1 fruit fly cellular context compared by ENCODE assay signal in genomic region chr2L:12424555-12424954, dm6.
TF ChIP-seq lines count a peak whose summit lies in the region.

Gene Fam92, plus strand, starts transcription at chr2L:12424904.

TF ChIP-seq in whole organism, embryonic, 481 proteins besides CTCF, POLR2A, EP300 and RAD21 (continued from another document and continues in another):
- TF ChIP-seq CG8944 (GFP tag; optimal IDR thresholded peaks at IDR 0.05; lab: Kevin White, UChicago) = peak; percentile 36
- TF ChIP-seq Sin3A (optimal IDR thresholded peaks at IDR 0.05; lab: Kevin White, UChicago) = no peak
- peak; percentile 14 for TF ChIP-seq CG13894 (tag; optimal IDR thresholded peaks at IDR 0.05; lab: Kevin White, UChicago)
- TF ChIP-seq nmo (GFP tag; optimal IDR thresholded peaks at IDR 0.05; lab: Kevin White, UChicago) = peak; percentile 33
- peak; percentile 11 for TF ChIP-seq zfh2 (GFP tag; optimal IDR thresholded peaks at IDR 0.05; lab: Kevin White, UChicago)
- peak; percentile 34; the same call in 1 of the 2 replicates for TF ChIP-seq CG17328 (GFP tag; IDR thresholded peaks at IDR 0.05; lab: Robert Waterston, UW)
- TF ChIP-seq CG3995 (GFP tag; optimal IDR thresholded peaks at IDR 0.05; lab: Kevin White, UChicago) = peak; percentile 26
- TF ChIP-seq pnt (GFP tag; optimal IDR thresholded peaks at IDR 0.05; lab: Kevin White, UChicago) = peak; percentile 40
- no peak for TF ChIP-seq pros (GFP tag; optimal IDR thresholded peaks at IDR 0.05; lab: Kevin White, UChicago)
- TF ChIP-seq CG3847 (GFP tag; IDR thresholded peaks at IDR 0.05; lab: Robert Waterston, UW) = peak; percentile 21; the same call in 1 of the 2 replicates
- TF ChIP-seq Hsf (GFP tag; optimal IDR thresholded peaks at IDR 0.05; lab: Kevin White, UChicago) = peak; percentile 62
- no peak for TF ChIP-seq Kr (GFP tag; optimal IDR thresholded peaks at IDR 0.05; lab: Kevin White, UChicago)
- TF ChIP-seq CG10543 (GFP tag; optimal IDR thresholded peaks at IDR 0.05; lab: Kevin White, UChicago) = no peak
- TF ChIP-seq pzg (GFP tag; optimal IDR thresholded peaks at IDR 0.05; lab: Kevin White, UChicago) = peak; percentile 47
- no peak for TF ChIP-seq hbn (GFP tag; IDR thresholded peaks at IDR 0.05; lab: Robert Waterston, UW; ENCODE audit: partially characterized antibody)
- TF ChIP-seq ATbp (GFP tag; optimal IDR thresholded peaks at IDR 0.05; lab: Kevin White, UChicago) = no peak
- TF ChIP-seq slp2 (GFP tag; optimal IDR thresholded peaks at IDR 0.05; lab: Kevin White, UChicago) = peak; percentile 32
- TF ChIP-seq CG15269 (tag; optimal IDR thresholded peaks at IDR 0.05; lab: Kevin White, UChicago) = peak; percentile 60
- TF ChIP-seq dmrt99B (tag; optimal IDR thresholded peaks at IDR 0.05; lab: Kevin White, UChicago) = peak; percentile 11
- TF ChIP-seq sisA (GFP tag; IDR thresholded peaks at IDR 0.05; lab: Robert Waterston, UW) = peak; percentile 45; the same call in 1 of the 2 replicates
- no peak for TF ChIP-seq CG32767 (GFP tag; IDR thresholded peaks at IDR 0.05; lab: Robert Waterston, UW)
- no peak for TF ChIP-seq dati (GFP tag; IDR thresholded peaks at IDR 0.05; lab: Robert Waterston, UW)
- no peak for TF ChIP-seq p53 (GFP tag; optimal IDR thresholded peaks at IDR 0.05; lab: Kevin White, UChicago)
- TF ChIP-seq pb (GFP tag; optimal IDR thresholded peaks at IDR 0.05; lab: Kevin White, UChicago) = no peak
- no peak for TF ChIP-seq gt (GFP tag; IDR thresholded peaks at IDR 0.05; lab: Robert Waterston, UW)
- no peak for TF ChIP-seq Ravus (GFP tag; IDR thresholded peaks at IDR 0.05; lab: Robert Waterston, UW)
- peak; percentile 31; the same call in 1 of the 2 replicates for TF ChIP-seq CG13287 (GFP tag; IDR thresholded peaks at IDR 0.05; lab: Robert Waterston, UW; ENCODE audit: partially characterized antibody)
- no peak for TF ChIP-seq CG6683 (GFP tag; optimal IDR thresholded peaks at IDR 0.05; lab: Kevin White, UChicago)
- TF ChIP-seq br (optimal IDR thresholded peaks at IDR 0.05; lab: Kevin White, UChicago) = no peak
- peak; percentile 94 for TF ChIP-seq Myb (GFP tag; optimal IDR thresholded peaks at IDR 0.05; lab: Kevin White, UChicago)
- TF ChIP-seq kni (GFP tag; optimal IDR thresholded peaks at IDR 0.05; lab: Kevin White, UChicago) = no peak
- no peak for TF ChIP-seq CG3407 (GFP tag; optimal IDR thresholded peaks at IDR 0.05; lab: Kevin White, UChicago)
- no peak for TF ChIP-seq CG1529 (GFP tag; optimal IDR thresholded peaks at IDR 0.05; lab: Kevin White, UChicago)
- peak; percentile 35 for TF ChIP-seq CG15514 (GFP tag; optimal IDR thresholded peaks at IDR 0.05; lab: Kevin White, UChicago)
- TF ChIP-seq mld (GFP tag; IDR thresholded peaks at IDR 0.05; lab: Robert Waterston, UW; ENCODE audit: partially characterized antibody) = no peak
- TF ChIP-seq CG6272 (GFP tag; IDR thresholded peaks at IDR 0.05; lab: Robert Waterston, UW) = no peak
- no peak for TF ChIP-seq ems (GFP tag; optimal IDR thresholded peaks at IDR 0.05; lab: Kevin White, UChicago)
- no peak for TF ChIP-seq CG11398 (GFP tag; optimal IDR thresholded peaks at IDR 0.05; lab: Kevin White, UChicago)
- TF ChIP-seq Dek (tag; optimal IDR thresholded peaks at IDR 0.05; lab: Kevin White, UChicago) = peak; percentile 38
- TF ChIP-seq Lim3 (GFP tag; IDR thresholded peaks at IDR 0.05; lab: Robert Waterston, UW) = no peak
- peak; percentile 87 for TF ChIP-seq CG11456 (GFP tag; IDR thresholded peaks at IDR 0.05; lab: Robert Waterston, UW)
- no peak for TF ChIP-seq Ssrp (tag; optimal IDR thresholded peaks at IDR 0.05; lab: Kevin White, UChicago)
- TF ChIP-seq prd (optimal IDR thresholded peaks at IDR 0.05; lab: Kevin White, UChicago) = no peak
- TF ChIP-seq prd (GFP tag; IDR thresholded peaks at IDR 0.05; lab: Robert Waterston, UW) = no peak; the same call in 2 of the 3 replicates
- TF ChIP-seq jumu (GFP tag; optimal IDR thresholded peaks at IDR 0.05; lab: Kevin White, UChicago) = peak; percentile 26
- TF ChIP-seq CG4360 (GFP tag; IDR thresholded peaks at IDR 0.05; lab: Robert Waterston, UW) = no peak
- TF ChIP-seq ab (GFP tag; optimal IDR thresholded peaks at IDR 0.05; lab: Kevin White, UChicago) = no peak
- no peak for TF ChIP-seq chinmo (GFP tag; IDR thresholded peaks at IDR 0.05; lab: Robert Waterston, UW; ENCODE audit: partially characterized antibody)
- 0 out of 2 replicates have a peak, but pooled peaks have one; percentile 7 for TF ChIP-seq CG8765 (GFP tag; IDR thresholded peaks at IDR 0.05; lab: Robert Waterston, UW)
- TF ChIP-seq CG8281 (tag; optimal IDR thresholded peaks at IDR 0.05; lab: Kevin White, UChicago) = no peak
- TF ChIP-seq Rfx (GFP tag; IDR thresholded peaks at IDR 0.05; lab: Robert Waterston, UW) = peak; percentile 91
- no peak for TF ChIP-seq gsb (GFP tag; IDR thresholded peaks at IDR 0.05; lab: Robert Waterston, UW)
- TF ChIP-seq corto (GFP tag; optimal IDR thresholded peaks at IDR 0.05; lab: Kevin White, UChicago) = no peak
- no peak for TF ChIP-seq ap (GFP tag; IDR thresholded peaks at IDR 0.05; lab: Robert Waterston, UW)
- no peak; the same call in 1 of the 2 replicates for TF ChIP-seq Adf1 (GFP tag; IDR thresholded peaks at IDR 0.05; lab: Robert Waterston, UW)
- TF ChIP-seq chif (GFP tag; optimal IDR thresholded peaks at IDR 0.05; lab: Kevin White, UChicago) = peak in 1 of 2 experiments; percentile 65
- no peak for TF ChIP-seq dan (GFP tag; IDR thresholded peaks at IDR 0.05; lab: Robert Waterston, UW)
- TF ChIP-seq CG1233 (GFP tag; optimal IDR thresholded peaks at IDR 0.05; lab: Kevin White, UChicago) = peak; percentile 41
- TF ChIP-seq CG31388 (GFP tag; optimal IDR thresholded peaks at IDR 0.05; lab: Kevin White, UChicago) = no peak
- no peak for TF ChIP-seq stc (GFP tag; IDR thresholded peaks at IDR 0.05; lab: Robert Waterston, UW)
- peak; percentile 52 for TF ChIP-seq CG11247 (GFP tag; IDR thresholded peaks at IDR 0.05; lab: Robert Waterston, UW)
- TF ChIP-seq CG15073 (GFP tag; optimal IDR thresholded peaks at IDR 0.05; lab: Kevin White, UChicago) = no peak
- TF ChIP-seq lola (GFP tag; optimal IDR thresholded peaks at IDR 0.05; lab: Kevin White, UChicago) = no peak
- peak; percentile 63 for TF ChIP-seq CG17912 (GFP tag; optimal IDR thresholded peaks at IDR 0.05; lab: Kevin White, UChicago)
- TF ChIP-seq ac (GFP tag; optimal IDR thresholded peaks at IDR 0.05; lab: Kevin White, UChicago) = no peak
- no peak for TF ChIP-seq CG2129 (GFP tag; IDR thresholded peaks at IDR 0.05; lab: Robert Waterston, UW; ENCODE audit: partially characterized antibody)
- no peak for TF ChIP-seq CG15011 (GFP tag; optimal IDR thresholded peaks at IDR 0.05; lab: Kevin White, UChicago)
- TF ChIP-seq CG18599 (GFP tag; optimal IDR thresholded peaks at IDR 0.05; lab: Kevin White, UChicago) = peak; percentile 42
- peak; percentile 65 for TF ChIP-seq CG10267 (tag; optimal IDR thresholded peaks at IDR 0.05; lab: Kevin White, UChicago)
- TF ChIP-seq vfl (GFP tag; optimal IDR thresholded peaks at IDR 0.05; lab: Kevin White, UChicago) = no peak
- TF ChIP-seq esg (GFP tag; conservative IDR thresholded peaks at IDR 0.05; lab: Robert Waterston, UW) = no peak
- peak; percentile 31 for TF ChIP-seq CG9609 (GFP tag; optimal IDR thresholded peaks at IDR 0.05; lab: Kevin White, UChicago)
- TF ChIP-seq ham (GFP tag; IDR thresholded peaks at IDR 0.05; lab: Robert Waterston, UW) = no peak
- TF ChIP-seq TFAM (GFP tag; optimal IDR thresholded peaks at IDR 0.05; lab: Kevin White, UChicago) = no peak
- TF ChIP-seq CG7839 (tag; optimal IDR thresholded peaks at IDR 0.05; lab: Kevin White, UChicago) = peak; percentile 66
- no peak for TF ChIP-seq nom (GFP tag; optimal IDR thresholded peaks at IDR 0.05; lab: Kevin White, UChicago)
- peak; percentile 49 for TF ChIP-seq gro (GFP tag; optimal IDR thresholded peaks at IDR 0.05; lab: Kevin White, UChicago)
- peak; percentile 79 for TF ChIP-seq Lhr (GFP tag; optimal IDR thresholded peaks at IDR 0.05; lab: Kevin White, UChicago)
- TF ChIP-seq unc-4 (GFP tag; IDR thresholded peaks at IDR 0.05; lab: Robert Waterston, UW; ENCODE audit: partially characterized antibody) = no peak
- TF ChIP-seq Hmr (GFP tag; optimal IDR thresholded peaks at IDR 0.05; lab: Kevin White, UChicago) = peak; percentile 48
- no peak for TF ChIP-seq CG4328 (GFP tag; optimal IDR thresholded peaks at IDR 0.05; lab: Kevin White, UChicago)
- TF ChIP-seq CG7271 (tag; optimal IDR thresholded peaks at IDR 0.05; lab: Kevin White, UChicago) = no peak
- no peak for TF ChIP-seq eve (GFP tag; optimal IDR thresholded peaks at IDR 0.05; lab: Kevin White, UChicago)
- no peak for TF ChIP-seq wdn (GFP tag; IDR thresholded peaks at IDR 0.05; lab: Robert Waterston, UW)
- no peak for TF ChIP-seq CG7556 (GFP tag; optimal IDR thresholded peaks at IDR 0.05; lab: Kevin White, UChicago)
- peak; percentile 69 for TF ChIP-seq ftz-f1 (GFP tag; optimal IDR thresholded peaks at IDR 0.05; lab: Kevin White, UChicago)
- TF ChIP-seq CG6791 (GFP tag; IDR thresholded peaks at IDR 0.05; lab: Robert Waterston, UW; ENCODE audit: partially characterized antibody) = no peak
- TF ChIP-seq CG12391 (tag; optimal IDR thresholded peaks at IDR 0.05; lab: Kevin White, UChicago) = peak; percentile 42
- peak in 1 of 2 experiments; percentile 48 for TF ChIP-seq bsh (GFP tag; optimal IDR thresholded peaks at IDR 0.05; lab: Kevin White, UChicago)
- TF ChIP-seq pita (GFP tag; optimal IDR thresholded peaks at IDR 0.05; lab: Kevin White, UChicago) = peak; percentile 11
- TF ChIP-seq Vsx1 (GFP tag; optimal IDR thresholded peaks at IDR 0.05; lab: Kevin White, UChicago) = no peak
- peak; percentile 63 for TF ChIP-seq trem (tag; optimal IDR thresholded peaks at IDR 0.05; lab: Kevin White, UChicago)
- no peak for TF ChIP-seq CG12236 (GFP tag; optimal IDR thresholded peaks at IDR 0.05; lab: Kevin White, UChicago)
- no peak for TF ChIP-seq CG17186 (GFP tag; optimal IDR thresholded peaks at IDR 0.05; lab: Kevin White, UChicago)
- peak; percentile 29 for TF ChIP-seq twi (tag; optimal IDR thresholded peaks at IDR 0.05; lab: Kevin White, UChicago)
- no peak for TF ChIP-seq hth (optimal IDR thresholded peaks at IDR 0.05; lab: Kevin White, UChicago)
- no peak for TF ChIP-seq CG10274 (GFP tag; optimal IDR thresholded peaks at IDR 0.05; lab: Kevin White, UChicago)
- peak; percentile 48 for TF ChIP-seq CG31365 (tag; optimal IDR thresholded peaks at IDR 0.05; lab: Kevin White, UChicago)
- no peak for TF ChIP-seq CG6689 (GFP tag; IDR thresholded peaks at IDR 0.05; lab: Robert Waterston, UW)
- TF ChIP-seq CG9437 (GFP tag; optimal IDR thresholded peaks at IDR 0.05; lab: Kevin White, UChicago) = no peak
- no peak for TF ChIP-seq fd64A (GFP tag; optimal IDR thresholded peaks at IDR 0.05; lab: Kevin White, UChicago)
- peak; percentile 49 for TF ChIP-seq CG12769 (tag; optimal IDR thresholded peaks at IDR 0.05; lab: Kevin White, UChicago)
- no peak for TF ChIP-seq fru (optimal IDR thresholded peaks at IDR 0.05; lab: Kevin White, UChicago)
- TF ChIP-seq CG6813 (GFP tag; optimal IDR thresholded peaks at IDR 0.05; lab: Kevin White, UChicago) = no peak
- no peak for TF ChIP-seq grn (GFP tag; optimal IDR thresholded peaks at IDR 0.05; lab: Kevin White, UChicago)
- TF ChIP-seq Dip2 (GFP tag; IDR thresholded peaks at IDR 0.05; lab: Robert Waterston, UW) = no peak
- TF ChIP-seq CG10654 (GFP tag; optimal IDR thresholded peaks at IDR 0.05; lab: Kevin White, UChicago) = no peak
- TF ChIP-seq fd96Cb (tag; optimal IDR thresholded peaks at IDR 0.05; lab: Kevin White, UChicago) = no peak
- no peak for TF ChIP-seq CkIIα-i1 (GFP tag; IDR thresholded peaks at IDR 0.05; lab: Robert Waterston, UW)
- peak; percentile 61 for TF ChIP-seq CG9932 (GFP tag; IDR thresholded peaks at IDR 0.05; lab: Robert Waterston, UW)
- no peak for TF ChIP-seq Poxn (GFP tag; IDR thresholded peaks at IDR 0.05; lab: Robert Waterston, UW)
- peak; percentile 13 for TF ChIP-seq phol (tag; optimal IDR thresholded peaks at IDR 0.05; lab: Kevin White, UChicago)
- TF ChIP-seq caup (GFP tag; optimal IDR thresholded peaks at IDR 0.05; lab: Kevin White, UChicago; ENCODE audit: severe bottlenecking) = peak; percentile 52
- TF ChIP-seq Nf-YA (GFP tag; IDR thresholded peaks at IDR 0.05; lab: Robert Waterston, UW) = no peak
- no peak for TF ChIP-seq ara (GFP tag; IDR thresholded peaks at IDR 0.05; lab: Robert Waterston, UW)
- TF ChIP-seq CG7928 (GFP tag; optimal IDR thresholded peaks at IDR 0.05; lab: Kevin White, UChicago) = no peak
- TF ChIP-seq nau (GFP tag; optimal IDR thresholded peaks at IDR 0.05; lab: Kevin White, UChicago) = peak; percentile 54
- TF ChIP-seq CG4820 (GFP tag; optimal IDR thresholded peaks at IDR 0.05; lab: Kevin White, UChicago) = no peak
- peak; percentile 32; the same call in 1 of the 2 replicates for TF ChIP-seq E2f2 (GFP tag; IDR thresholded peaks at IDR 0.05; lab: Robert Waterston, UW)
- TF ChIP-seq Hr39 (optimal IDR thresholded peaks at IDR 0.05; lab: Kevin White, UChicago) = no peak
- peak; percentile 54 for TF ChIP-seq CG18262 (tag; optimal IDR thresholded peaks at IDR 0.05; lab: Kevin White, UChicago)
- TF ChIP-seq CG30431 (GFP tag; optimal IDR thresholded peaks at IDR 0.05; lab: Kevin White, UChicago) = no peak
- TF ChIP-seq ttk (GFP tag; IDR thresholded peaks at IDR 0.05; lab: Robert Waterston, UW) = peak; percentile 43; the same call in 1 of the 2 replicates
- TF ChIP-seq NK7.1 (GFP tag; optimal IDR thresholded peaks at IDR 0.05; lab: Kevin White, UChicago) = peak; percentile 1
- no peak for TF ChIP-seq Spps (tag; optimal IDR thresholded peaks at IDR 0.05; lab: Kevin White, UChicago)
- no peak for TF ChIP-seq exex (tag; optimal IDR thresholded peaks at IDR 0.05; lab: Kevin White, UChicago)
- TF ChIP-seq CG14014 (GFP tag; IDR thresholded peaks at IDR 0.05; lab: Robert Waterston, UW) = peak; percentile 50; the same call in 1 of the 2 replicates
- TF ChIP-seq CHES-1-like (GFP tag; optimal IDR thresholded peaks at IDR 0.05; lab: Kevin White, UChicago) = no peak
- peak; percentile 56 for TF ChIP-seq CG10979 (tag; optimal IDR thresholded peaks at IDR 0.05; lab: Kevin White, UChicago)
- TF ChIP-seq CG4404 (GFP tag; IDR thresholded peaks at IDR 0.05; lab: Robert Waterston, UW) = no peak
- no peak for TF ChIP-seq CG12942 (GFP tag; optimal IDR thresholded peaks at IDR 0.05; lab: Kevin White, UChicago)
- TF ChIP-seq CG4424 (GFP tag; optimal IDR thresholded peaks at IDR 0.05; lab: Kevin White, UChicago) = peak; percentile 39
- TF ChIP-seq Trl (optimal IDR thresholded peaks at IDR 0.05; lab: Kevin White, UChicago) = no peak
- peak; percentile 50 for TF ChIP-seq Trl (GFP tag; optimal IDR thresholded peaks at IDR 0.05; lab: Kevin White, UChicago)
- no peak for TF ChIP-seq D19B (GFP tag; optimal IDR thresholded peaks at IDR 0.05; lab: Kevin White, UChicago)
- no peak for TF ChIP-seq tll (GFP tag; optimal IDR thresholded peaks at IDR 0.05; lab: Kevin White, UChicago)
